Worm (Caenorhabditis elegans) whole organism, L1 larva: ENCODE measurements around the gene C49F8.3.
A peak's percentile ranks its signal among the peaks of the same experiment; 100 is the strongest.

ENCODE experiments used
- C16A3.4 ChIP-seq: fragments of 150-350 bp; optimal IDR thresholded peaks from 2 replicates; lab custom pipeline; 2014; ENCODE audit warnings: missing biosample characterization, missing genetic modification characterization
- aha-1 ChIP-seq: fragments of 150-350 bp; optimal IDR thresholded peaks from 2 replicates; lab custom pipeline; 2014; ENCODE audit warnings: missing biosample characterization, missing genetic modification characterization
- ama-1 ChIP-seq: fragments of 150-350 bp; optimal IDR thresholded peaks from 2 replicates; lab custom pipeline; 2014
- blmp-1 ChIP-seq: fragments of 150-350 bp; optimal IDR thresholded peaks from 2 replicates; lab custom pipeline; 2014; ENCODE audit warnings: missing biosample characterization, missing genetic modification characterization
- ceh-63 ChIP-seq: fragments of 200-800 bp; sonication (Bioruptor generic); optimal IDR thresholded peaks from 2 replicates; lab custom pipeline; 2018; ENCODE audit warnings: mild to moderate bottlenecking, missing genetic modification characterization, missing compliant biosample characterization
- dsc-1 ChIP-seq: sonication (generic microtip); optimal IDR thresholded peaks from 2 replicates; lab custom pipeline; 2016; ENCODE audit warnings: mild to moderate bottlenecking, missing genetic modification characterization, missing compliant biosample characterization
- efl-1 ChIP-seq, 4 experiments: fragments of 150-350 bp; optimal IDR thresholded peaks in 3 of 4; peaks in 1 of 4; 1 replicate in 1 of 4; 2 replicates in 3 of 4; lab custom pipeline; 2014; ENCODE audit warnings: missing biosample characterization in 2 of 4, missing genetic modification characterization in 2 of 4, missing genetic modification reagents in 2 of 4
- efl-3 ChIP-seq: fragments of 200-800 bp; sonication (Bioruptor generic); optimal IDR thresholded peaks from 2 replicates; lab custom pipeline; 2018; ENCODE audit warnings: mild to moderate bottlenecking, missing genetic modification characterization, missing compliant biosample characterization
- egl-27 ChIP-seq, 2 experiments: fragments of 150-350 bp in 1 of 2; sonication (generic microtip); optimal IDR thresholded peaks; 3 replicates each; lab custom pipeline; 2017 to 2018; ENCODE audit warnings: missing biosample characterization in 2 of 2, missing genetic modification characterization in 2 of 2, missing genetic modification reagents in 2 of 2
- elt-2 ChIP-seq: sonication (generic microtip); optimal IDR thresholded peaks from 2 replicates; lab custom pipeline; 2016; ENCODE audit warnings: missing genetic modification characterization, mild to moderate bottlenecking, inconsistent platforms, missing compliant biosample characterization, missing genetic modification reagents
- fkh-8 ChIP-seq: sonication (generic microtip); optimal IDR thresholded peaks from 2 replicates; lab custom pipeline; 2016; ENCODE audit warnings: mild to moderate bottlenecking, missing genetic modification characterization, missing compliant biosample characterization
- grh-1 ChIP-seq: fragments of 200-800 bp; sonication (Bioruptor generic); IDR thresholded peaks from 2 replicates; pipeline ENCODE4 v1.3.6; 2022; ENCODE audit warnings: missing genetic modification reagents, missing genetic modification characterization, missing compliant biosample characterization
- lin-13 ChIP-seq: fragments of 150-350 bp; optimal IDR thresholded peaks from 2 replicates; lab custom pipeline; 2014; ENCODE audit warnings: missing biosample characterization, missing genetic modification reagents, missing genetic modification characterization
- lin-14 ChIP-seq: fragments of 200-800 bp; sonication (Bioruptor generic); optimal IDR thresholded peaks from 2 replicates; lab custom pipeline; 2018; ENCODE audit warnings: mild to moderate bottlenecking, missing genetic modification characterization, moderate library complexity, missing compliant biosample characterization
- lin-35 ChIP-seq, 2 experiments: fragments of 150-350 bp; optimal IDR thresholded peaks; 2 replicates each; lab custom pipeline; 2014; ENCODE audit warnings: missing biosample characterization in 2 of 2, missing genetic modification characterization in 2 of 2, missing genetic modification reagents in 2 of 2
- lsy-2 ChIP-seq, 2 experiments: fragments of 150-350 bp; optimal IDR thresholded peaks; 2 replicates each; lab custom pipeline; 2014; ENCODE audit warnings: missing biosample characterization in 2 of 2, missing genetic modification characterization in 2 of 2
- mdl-1 ChIP-seq, 2 experiments: fragments of 150-350 bp; optimal IDR thresholded peaks; 2 replicates each; lab custom pipeline; 2014 to 2017; ENCODE audit warnings: missing biosample characterization in 2 of 2, missing genetic modification characterization in 2 of 2, inconsistent platforms in 1 of 2
- mep-1 ChIP-seq: fragments of 150-350 bp; optimal IDR thresholded peaks from 2 replicates; lab custom pipeline; 2014; ENCODE audit warnings: missing biosample characterization, missing genetic modification characterization
- nhr-11 ChIP-seq: fragments of 150-350 bp; optimal IDR thresholded peaks from 2 replicates; lab custom pipeline; 2014; ENCODE audit warnings: missing biosample characterization, missing genetic modification characterization
- nhr-19 ChIP-seq: fragments of 200-800 bp; sonication (Bioruptor generic); conservative IDR thresholded peaks from 2 replicates; pipeline ENCODE4 v1.3.6; 2022; ENCODE audit warnings: missing genetic modification characterization, missing compliant biosample characterization
- nhr-20 ChIP-seq: sonication (generic microtip); optimal IDR thresholded peaks from 2 replicates; lab custom pipeline; 2016; ENCODE audit warnings: mild to moderate bottlenecking, missing genetic modification characterization, missing compliant biosample characterization
- nhr-47 ChIP-seq: sonication (generic microtip); optimal IDR thresholded peaks from 2 replicates; lab custom pipeline; 2016; ENCODE audit warnings: mild to moderate bottlenecking, missing genetic modification characterization, moderate library complexity, missing compliant biosample characterization
- nhr-71 ChIP-seq: sonication (generic microtip); optimal IDR thresholded peaks from 2 replicates; lab custom pipeline; 2016; ENCODE audit warnings: mild to moderate bottlenecking, missing genetic modification characterization, moderate library complexity, missing compliant biosample characterization
- nhr-77 ChIP-seq: fragments of 150-350 bp; optimal IDR thresholded peaks from 2 replicates; lab custom pipeline; 2014; ENCODE audit warnings: missing biosample characterization, missing genetic modification characterization
- nhr-85 ChIP-seq: sonication (generic microtip); peaks from one replicate; lab custom pipeline; 2016; ENCODE audit warnings: missing genetic modification characterization, inconsistent platforms, missing compliant biosample characterization
- nhr-90 ChIP-seq: sonication (generic microtip); optimal IDR thresholded peaks from 2 replicates; lab custom pipeline; 2016; ENCODE audit warnings: mild to moderate bottlenecking, missing genetic modification characterization, missing compliant biosample characterization; ENCODE audit not compliant: poor library complexity
- pqm-1 ChIP-seq: sonication (generic microtip); optimal IDR thresholded peaks from 3 replicates; lab custom pipeline; 2017; ENCODE audit warnings: missing biosample characterization, missing genetic modification characterization
- rnt-1 ChIP-seq: sonication (generic microtip); optimal IDR thresholded peaks from 2 replicates; lab custom pipeline; 2016; ENCODE audit warnings: mild to moderate bottlenecking, missing genetic modification characterization, moderate library complexity, missing compliant biosample characterization
- skn-1 ChIP-seq: fragments of 150-350 bp; optimal IDR thresholded peaks from 2 replicates; lab custom pipeline; 2014; ENCODE audit warnings: missing biosample characterization, missing genetic modification characterization
- snu-23 ChIP-seq: sonication (generic microtip); optimal IDR thresholded peaks from 2 replicates; lab custom pipeline; 2016; ENCODE audit warnings: missing genetic modification characterization, missing compliant biosample characterization
- tbx-2 ChIP-seq: sonication (generic microtip); optimal IDR thresholded peaks from 2 replicates; lab custom pipeline; 2016; ENCODE audit warnings: missing genetic modification characterization, missing compliant biosample characterization
- unc-30 ChIP-seq: sonication (generic microtip); optimal IDR thresholded peaks from 2 replicates; lab custom pipeline; 2017; ENCODE audit warnings: missing biosample characterization, missing genetic modification characterization
- unc-86 ChIP-seq: sonication (generic microtip); optimal IDR thresholded peaks from 2 replicates; lab custom pipeline; 2016; ENCODE audit warnings: missing genetic modification characterization, missing compliant biosample characterization
- ztf-11 ChIP-seq, 2 experiments: sonication (generic microtip); optimal IDR thresholded peaks; 2 replicates each; lab custom pipeline; 2016 to 2017; ENCODE audit warnings: missing genetic modification characterization in 2 of 2, missing biosample characterization in 1 of 2, missing compliant biosample characterization in 1 of 2
- ztf-4 ChIP-seq: fragments of 150-350 bp; optimal IDR thresholded peaks from 2 replicates; lab custom pipeline; 2014; ENCODE audit warnings: missing biosample characterization, missing genetic modification characterization

The C49F8.3 gene

DNA sequence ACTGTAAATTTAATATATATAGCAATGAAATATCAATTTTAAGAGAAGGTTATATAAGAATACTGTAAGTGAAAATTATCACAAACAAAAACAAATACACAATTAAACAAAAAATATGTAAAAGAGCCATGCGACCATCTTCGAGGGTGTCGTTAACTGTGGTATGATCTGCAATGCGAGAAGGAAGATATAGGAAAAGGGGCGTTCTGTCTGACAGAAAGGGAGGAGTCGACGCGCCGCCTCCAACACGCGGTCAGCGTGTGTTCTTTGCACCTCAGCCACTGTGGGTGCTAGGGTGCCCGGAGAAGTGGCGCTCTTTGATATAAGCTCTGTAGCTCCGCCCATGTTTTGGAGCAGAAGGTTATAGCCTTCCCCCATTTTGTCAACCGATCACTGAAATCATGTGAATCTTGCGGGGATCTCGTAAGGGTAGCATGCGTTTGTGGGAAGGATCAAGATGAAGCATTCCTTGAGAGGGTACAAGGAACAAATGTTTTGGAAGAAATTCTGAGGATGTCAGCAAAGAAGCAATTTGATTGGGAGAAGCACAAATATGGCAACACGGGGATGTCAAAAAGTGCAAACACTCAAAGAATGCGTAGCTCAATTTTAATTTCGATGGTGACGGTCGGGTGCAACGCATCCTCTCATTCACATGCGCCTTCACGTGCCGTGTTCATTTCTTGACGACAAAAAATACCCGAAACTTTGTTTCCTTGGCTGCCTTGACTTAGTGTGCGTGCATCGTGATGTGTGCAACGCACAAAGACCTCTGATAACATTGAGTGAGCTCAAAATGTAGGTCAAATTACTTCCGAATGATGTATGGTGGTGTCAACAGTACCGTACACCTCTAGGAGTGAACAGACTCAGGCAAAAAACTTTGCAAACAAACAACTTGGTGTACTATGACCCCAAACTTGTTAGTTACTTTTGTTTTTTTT is 36.3 kb downstream of the C49F8.3 start, which contains the start of gene mxl-3:
Gene mxl-3 (minus strand): TSS at position 1 of the 944 bp plus-strand sequence.
- TF ChIP-seq lin-13 (peak; percentile 16), nhr-11 (tag; lab: Kevin White, UChicago) (peak; percentile 51), skn-1 (tag; lab: Kevin White, UChicago) (peak; percentile 36), nhr-90 (tag; lab: Kevin White, UChicago) (peak; percentile 57), ztf-4 (tag; lab: Kevin White, UChicago) (peak; percentile 9), nhr-19 (GFP tag; lab: Robert Waterston, UW) (peak; percentile 88), lin-14 (GFP tag; lab: Kevin White, UChicago) (peak; percentile 54), ztf-11 (tag; optimal IDR thresholded peaks at IDR 0.05; lab: Kevin White, UChicago) (no peak), ama-1 (lab: Kevin White, UChicago) (peak; percentile 56), grh-1 (GFP tag; lab: Robert Waterston, UW) (no peak), dsc-1 (tag; lab: Kevin White, UChicago) (peak; percentile 2), lin-35 (GFP tag; optimal IDR thresholded peaks at IDR 0.05; lab: Kevin White, UChicago) (peak in 1 of 2 experiments; percentile 30), lsy-2 (tag; optimal IDR thresholded peaks at IDR 0.05; lab: Kevin White, UChicago) (peak in 1 of 2 experiments; percentile 18), elt-2 (tag; lab: Kevin White, UChicago) (peak; percentile 41), nhr-20 (peak; percentile 67), mep-1 (tag; lab: Kevin White, UChicago) (peak; percentile 41), tbx-2 (tag; lab: Kevin White, UChicago) (peak; percentile 66), unc-30 (tag; lab: Kevin White, UChicago) (no peak), nhr-85 (tag; lab: Kevin White, UChicago) (peak; percentile 80), aha-1 (tag; lab: Kevin White, UChicago) (no peak), efl-3 (no peak), blmp-1 (peak; percentile 9), nhr-47 (peak; percentile 46), efl-1 (optimal IDR thresholded peaks at IDR 0.05; lab: Kevin White, UChicago) (no peak), efl-1 (GFP tag; optimal IDR thresholded peaks at IDR 0.05 in 1 of 2; lab: Kevin White, UChicago) (peak in 1 of 2 experiments; percentile 69), egl-27 (tag; optimal IDR thresholded peaks at IDR 0.05; lab: Kevin White, UChicago) (peak in 1 of 2 experiments; percentile 29), ceh-63 (GFP tag; lab: Kevin White, UChicago) (no peak), mdl-1 (tag; optimal IDR thresholded peaks at IDR 0.05; lab: Kevin White, UChicago) (peak in 1 of 2 experiments; percentile 44), snu-23 (GFP tag; lab: Kevin White, UChicago) (peak; percentile 74), rnt-1 (tag; lab: Kevin White, UChicago) (peak; percentile 63), pqm-1 (tag; lab: Kevin White, UChicago) (no peak), nhr-71 (tag; lab: Kevin White, UChicago) (peak; percentile 76), C16A3.4 (tag; lab: Kevin White, UChicago) (peak; percentile 18)
- TF ChIP-seq, all 84 proteins: peak for 25

DNA sequence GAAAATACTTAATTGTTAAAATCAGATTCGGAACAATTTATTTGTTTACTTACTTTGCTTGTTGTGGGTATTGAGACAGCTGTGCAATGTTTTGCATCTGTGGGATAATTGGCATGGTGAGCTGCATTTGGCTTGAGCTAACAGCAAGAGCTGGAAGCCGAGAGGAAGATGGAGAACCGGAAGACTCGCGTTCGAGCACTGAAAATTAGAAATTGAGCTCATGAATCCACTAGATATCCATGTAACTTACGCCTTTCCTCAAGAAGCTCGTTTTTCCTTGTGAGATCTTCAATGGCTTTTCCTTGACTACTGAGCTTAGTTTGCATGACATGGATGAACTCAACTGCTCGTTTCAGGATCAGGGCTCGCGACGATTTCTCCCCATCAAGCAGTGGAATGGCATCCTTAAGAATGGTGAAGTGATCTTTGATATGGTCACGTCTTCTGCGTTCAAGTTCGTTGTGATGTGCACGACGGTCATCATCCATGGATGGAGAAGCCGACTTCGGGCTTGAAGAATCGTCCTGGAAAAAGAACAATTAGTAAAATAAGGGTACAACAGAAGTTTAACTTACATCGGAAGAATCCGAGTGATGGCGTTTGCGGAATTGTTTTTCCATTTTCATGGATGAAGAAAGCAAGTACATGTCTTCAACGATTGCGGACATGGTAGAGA is 37.1 kb downstream of the C49F8.3 start:
- TF ChIP-seq efl-1 (optimal IDR thresholded peaks at IDR 0.05; lab: Kevin White, UChicago) (no peak), efl-1 (GFP tag; optimal IDR thresholded peaks at IDR 0.05 in 1 of 2; lab: Kevin White, UChicago) (peak in 1 of 2 experiments; percentile 67), nhr-77 (no peak), snu-23 (GFP tag; lab: Kevin White, UChicago) (no peak), fkh-8 (tag; lab: Kevin White, UChicago) (no peak), unc-86 (tag; lab: Kevin White, UChicago) (no peak)
